Worm (Caenorhabditis elegans) whole organism, young adult: ENCODE data around the gene srh-80.

Source experiments
- B0019.2 ChIP-seq: fragments of 200-800 bp; sonication (Bioruptor generic); conservative IDR thresholded peaks from 2 replicates; pipeline ENCODE4 v1.3.6; 2022; ENCODE audit warnings: missing genetic modification reagents, missing genetic modification characterization, missing compliant biosample characterization
- B0035.1 ChIP-seq: sonication (generic microtip); optimal IDR thresholded peaks from 2 replicates; lab custom pipeline; 2016; ENCODE audit warnings: missing genetic modification characterization, mild to moderate bottlenecking, missing compliant biosample characterization, missing genotype, missing genetic modification reagents
- B0336.3 ChIP-seq: fragments of 200-800 bp; sonication (Bioruptor generic); IDR thresholded peaks from 2 replicates; pipeline ENCODE4 v1.3.6; 2022; ENCODE audit warnings: missing genetic modification characterization, missing compliant biosample characterization
- C06A6.2 ChIP-seq: fragments of 200-800 bp; sonication (Bioruptor generic); conservative IDR thresholded peaks from 2 replicates; pipeline ENCODE4 v1.3.6; 2022; ENCODE audit warnings: missing genetic modification characterization, missing compliant biosample characterization
- F39B2.1 ChIP-seq: fragments of 200-800 bp; sonication (Bioruptor generic); IDR thresholded peaks from 2 replicates; pipeline ENCODE4 v1.3.6; 2022; ENCODE audit warnings: missing genetic modification reagents, missing genetic modification characterization, missing compliant biosample characterization
- F55B11.4 ChIP-seq: sonication (generic microtip); optimal IDR thresholded peaks from 2 replicates; lab custom pipeline; 2016; ENCODE audit warnings: missing compliant biosample characterization, missing genetic modification characterization, borderline replicate concordance; ENCODE audit not compliant: insufficient read depth
- Y53F4B.3 ChIP-seq: fragments of 200-800 bp; sonication (Bioruptor generic); IDR thresholded peaks from 2 replicates; pipeline ENCODE4 v1.3.6; 2022; ENCODE audit warnings: missing genetic modification reagents, missing genetic modification characterization, missing compliant biosample characterization
- akir-1 ChIP-seq: fragments of 200-800 bp; sonication (Bioruptor generic); optimal IDR thresholded peaks from 2 replicates; lab custom pipeline; 2018; ENCODE audit warnings: mild to moderate bottlenecking, missing genetic modification characterization, moderate library complexity, missing compliant biosample characterization
- aptf-2 ChIP-seq: fragments of 200-800 bp; sonication (Bioruptor generic); conservative IDR thresholded peaks from 2 replicates; pipeline ENCODE4 v1.3.6; 2022; ENCODE audit warnings: missing genetic modification reagents, missing genetic modification characterization, missing compliant biosample characterization
- aptf-3 ChIP-seq: fragments of 200-800 bp; sonication (Bioruptor generic); IDR thresholded peaks from 2 replicates; pipeline ENCODE4 v1.3.6; 2022; ENCODE audit warnings: missing genetic modification characterization, missing compliant biosample characterization
- attf-5 ChIP-seq: fragments of 200-800 bp; sonication (Bioruptor generic); optimal IDR thresholded peaks from 2 replicates; lab custom pipeline; 2018; ENCODE audit warnings: mild to moderate bottlenecking, missing genetic modification characterization, missing compliant biosample characterization
- bed-2 ChIP-seq: fragments of 200-800 bp; sonication (Bioruptor generic); IDR thresholded peaks from 2 replicates; pipeline ENCODE4 v1.3.6; 2022; ENCODE audit warnings: missing genetic modification reagents, missing genetic modification characterization, missing compliant biosample characterization
- cebp-1 ChIP-seq, 2 experiments: fragments of 200-800 bp in 1 of 2; sonication (Bioruptor generic) in 1 of 2; sonication (generic microtip) in 1 of 2; IDR thresholded peaks in 1 of 2; optimal IDR thresholded peaks in 1 of 2; 2 replicates each; pipeline versions ENCODE4 v1.3.6 to Lab custom; 2017 to 2022; ENCODE audit warnings: missing compliant biosample characterization in 2 of 2, missing genetic modification characterization in 2 of 2, mild to moderate bottlenecking in 1 of 2, missing genetic modification reagents in 1 of 2, moderate library complexity in 1 of 2
- ceh-100 ChIP-seq: fragments of 200-800 bp; sonication (Bioruptor generic); IDR thresholded peaks from 2 replicates; pipeline ENCODE4 v1.3.6; 2022; ENCODE audit warnings: missing genetic modification reagents, missing genetic modification characterization, missing compliant biosample characterization
- ceh-27 ChIP-seq: fragments of 200-800 bp; sonication (Bioruptor generic); optimal IDR thresholded peaks from 2 replicates; lab custom pipeline; 2018; ENCODE audit warnings: mild to moderate bottlenecking, missing genetic modification characterization, moderate library complexity, missing compliant biosample characterization
- ceh-40 ChIP-seq: fragments of 200-800 bp; sonication (Bioruptor generic); IDR thresholded peaks from 2 replicates; pipeline ENCODE4 v1.3.6; 2022; ENCODE audit warnings: missing genetic modification characterization, missing compliant biosample characterization
- ets-4 ChIP-seq: fragments of 200-800 bp; sonication (Bioruptor generic); optimal IDR thresholded peaks from 2 replicates; lab custom pipeline; 2018; ENCODE audit warnings: mild to moderate bottlenecking, missing genetic modification characterization, missing compliant biosample characterization
- fkh-3 ChIP-seq: sonication (generic microtip); optimal IDR thresholded peaks from 2 replicates; lab custom pipeline; 2016; ENCODE audit warnings: mild to moderate bottlenecking, missing genetic modification characterization, missing compliant biosample characterization
- gei-17 ChIP-seq: fragments of 200-800 bp; sonication (Bioruptor generic); optimal IDR thresholded peaks from 2 replicates; lab custom pipeline; 2018; ENCODE audit warnings: mild to moderate bottlenecking, missing genetic modification characterization, missing compliant biosample characterization
- hmg-1.2 ChIP-seq: fragments of 200-800 bp; sonication (Bioruptor generic); IDR thresholded peaks from 2 replicates; pipeline ENCODE4 v1.3.6; 2022; ENCODE audit warnings: missing genetic modification reagents, missing genetic modification characterization, missing compliant biosample characterization
- hrde-1 ChIP-seq: sonication (generic microtip); optimal IDR thresholded peaks from 2 replicates; lab custom pipeline; 2016; ENCODE audit warnings: missing genetic modification characterization, mild to moderate bottlenecking, missing compliant biosample characterization, moderate library complexity, missing genotype, missing genetic modification reagents, borderline replicate concordance
- lsy-27 ChIP-seq: sonication (generic microtip); optimal IDR thresholded peaks from 2 replicates; lab custom pipeline; 2017; ENCODE audit warnings: missing genetic modification characterization, mild to moderate bottlenecking, missing compliant biosample characterization, antibody characterized with exemption, missing genotype, borderline replicate concordance; ENCODE audit not compliant: insufficient read depth
- madf-6 ChIP-seq: fragments of 200-800 bp; sonication (Bioruptor generic); IDR thresholded peaks from 2 replicates; pipeline ENCODE4 v1.3.6; 2022; ENCODE audit warnings: missing genetic modification reagents, missing genetic modification characterization, missing compliant biosample characterization
- madf-8 ChIP-seq: fragments of 200-800 bp; sonication (Bioruptor generic); conservative IDR thresholded peaks from 2 replicates; pipeline ENCODE4 v1.3.6; 2022; ENCODE audit warnings: missing genetic modification reagents, missing genetic modification characterization, missing compliant biosample characterization
- mcd-1 ChIP-seq: fragments of 200-800 bp; sonication (Bioruptor generic); IDR thresholded peaks from 2 replicates; pipeline ENCODE4 v1.3.6; 2022; ENCODE audit warnings: missing genetic modification reagents, missing genetic modification characterization, missing compliant biosample characterization
- nfyb-1 ChIP-seq: fragments of 200-800 bp; sonication (Bioruptor generic); IDR thresholded peaks from 2 replicates; pipeline ENCODE4 v1.3.6; 2022; ENCODE audit warnings: missing genetic modification reagents, missing genetic modification characterization, missing compliant biosample characterization
- pha-4 ChIP-seq: fragments of 150-350 bp; sonication (generic microtip); optimal IDR thresholded peaks from 2 replicates; lab custom pipeline; 2014; ENCODE audit warnings: missing biosample characterization, missing genetic modification reagents, missing genetic modification characterization
- snpc-1.3 ChIP-seq: sonication (generic microtip); optimal IDR thresholded peaks from 2 replicates; lab custom pipeline; 2017; ENCODE audit warnings: missing genetic modification characterization, mild to moderate bottlenecking, missing compliant biosample characterization, antibody characterized with exemption, moderate library complexity, missing genotype, missing genetic modification reagents; ENCODE audit not compliant: insufficient read depth
- snpc-3.4 ChIP-seq: sonication (generic microtip); optimal IDR thresholded peaks from 2 replicates; lab custom pipeline; 2017; ENCODE audit warnings: missing genetic modification characterization, mild to moderate bottlenecking, missing compliant biosample characterization, antibody characterized with exemption, moderate library complexity, missing genotype, missing genetic modification reagents
- snpc-4 ChIP-seq, 5 experiments: fragments of 150-350 bp in 1 of 5; sonication (generic microtip) in 4 of 5; optimal IDR thresholded peaks; 2 replicates each; lab custom pipeline; 2014 to 2018; ENCODE audit warnings: missing genetic modification characterization in 5 of 5, missing biosample characterization in 3 of 5, antibody characterized with exemption in 2 of 5, mild to moderate bottlenecking in 2 of 5, missing compliant biosample characterization in 2 of 5, missing genotype in 2 of 5, moderate library complexity in 2 of 5, missing genetic modification reagents in 1 of 5
- somi-1 ChIP-seq: fragments of 200-800 bp; sonication (Bioruptor generic); optimal IDR thresholded peaks from 2 replicates; lab custom pipeline; 2018; ENCODE audit warnings: mild to moderate bottlenecking, missing genetic modification characterization, missing compliant biosample characterization
- tbx-9 ChIP-seq: sonication (generic microtip); optimal IDR thresholded peaks from 2 replicates; lab custom pipeline; 2016; ENCODE audit warnings: borderline replicate concordance, missing genetic modification characterization, inconsistent platforms, missing compliant biosample characterization
- tlf-1 ChIP-seq: fragments of 200-800 bp; sonication (Bioruptor generic); optimal IDR thresholded peaks from 2 replicates; lab custom pipeline; 2018; ENCODE audit warnings: mild to moderate bottlenecking, missing genetic modification characterization, missing compliant biosample characterization
- unc-62 ChIP-seq: fragments of 150-350 bp; optimal IDR thresholded peaks from 2 replicates; lab custom pipeline; 2014; ENCODE audit warnings: missing biosample characterization, missing genetic modification reagents, missing genetic modification characterization
- ztf-28 ChIP-seq: fragments of 200-800 bp; sonication (Bioruptor generic); IDR thresholded peaks from 2 replicates; pipeline ENCODE4 v1.3.6; 2022; ENCODE audit warnings: missing genetic modification reagents, missing genetic modification characterization, missing compliant biosample characterization
- ztf-3 ChIP-seq: fragments of 200-800 bp; sonication (Bioruptor generic); optimal IDR thresholded peaks from 2 replicates; lab custom pipeline; 2018; ENCODE audit warnings: mild to moderate bottlenecking, missing genetic modification characterization, missing compliant biosample characterization

srh-80 gene

DNA sequence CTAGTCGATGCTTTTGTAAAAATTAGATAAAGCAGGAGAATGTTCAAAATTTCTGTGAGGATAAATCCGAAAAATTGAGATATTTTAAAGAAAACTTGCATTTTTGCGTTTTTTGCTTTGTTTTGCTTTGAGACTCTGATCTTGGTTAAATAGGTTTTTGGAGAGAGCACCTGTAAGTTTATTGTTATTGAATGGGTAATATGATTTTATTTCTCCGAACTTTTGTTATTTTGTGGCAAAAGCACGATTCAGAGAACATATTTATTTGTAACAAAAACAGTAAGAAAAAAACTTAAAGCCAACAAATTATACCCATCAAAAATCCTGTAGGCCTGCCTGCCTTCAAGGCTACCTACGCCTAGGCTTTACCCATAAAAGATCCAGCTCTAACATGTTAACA is 34.9 kb downstream of the srh-80 start, which contains the start of gene str-121:
TSS of gene str-121 (minus strand) at position 101 of the 400 bp plus-strand sequence.
- TF ChIP-seq F39B2.1 (no peak), pha-4 (tag; lab: Kevin White, UChicago) (no peak), aptf-2 (GFP tag; lab: Robert Waterston, UW) (no peak), tbx-9 (tag; lab: Kevin White, UChicago) (no peak), ceh-100 (GFP tag; lab: Robert Waterston, UW) (no peak), aptf-3 (GFP tag; lab: Robert Waterston, UW) (no peak), somi-1 (no peak), ceh-27 (GFP tag; lab: Kevin White, UChicago) (no peak), unc-62 (no peak), mcd-1 (no peak), C06A6.2 (GFP tag; lab: Robert Waterston, UW) (no peak), cebp-1 (GFP tag; IDR thresholded peaks at IDR 0.05; lab: Robert Waterston, UW) (no peak), cebp-1 (tag; optimal IDR thresholded peaks at IDR 0.05; lab: Kevin White, UChicago) (no peak), B0019.2 (GFP tag; lab: Robert Waterston, UW) (no peak), ztf-28 (GFP tag; lab: Robert Waterston, UW) (no peak)

- TF ChIP-seq hrde-1 (tag; lab: Kevin White, UChicago) (no peak), fkh-3 (no peak), snpc-4 (GFP tag; optimal IDR thresholded peaks at IDR 0.05; lab: Kevin White, UChicago) (no peak), snpc-4 (tag; optimal IDR thresholded peaks at IDR 0.05; lab: Kevin White, UChicago) (no peak), gei-17 (GFP tag; lab: Kevin White, UChicago) (no peak), hmg-1.2 (no peak), F55B11.4 (tag; lab: Kevin White, UChicago) (no peak), B0035.1 (tag; lab: Kevin White, UChicago) (no peak), F39B2.1 (no peak), madf-8 (GFP tag; lab: Robert Waterston, UW) (no peak), ceh-27 (GFP tag; lab: Kevin White, UChicago) (no peak), snpc-1.3 (tag; lab: Kevin White, UChicago) (no peak), ztf-3 (GFP tag; lab: Kevin White, UChicago) (no peak), tlf-1 (GFP tag; lab: Kevin White, UChicago) (no peak), lsy-27 (tag; lab: Kevin White, UChicago) (no peak), ets-4 (no peak), akir-1 (no peak), snpc-3.4 (tag; lab: Kevin White, UChicago) (no peak), unc-62 (no peak), ceh-40 (GFP tag; lab: Robert Waterston, UW) (no peak), madf-6 (GFP tag; lab: Robert Waterston, UW) (no peak)
Observed at ce11 chrV:258730-259129, 39.0 kb downstream of the srh-80 start, which contains the start of gene nhr-204. Gene nhr-204, minus strand, starts transcription at chrV:258830.

- TF ChIP-seq gei-17 (GFP tag; lab: Kevin White, UChicago) (no peak), bed-2 (GFP tag; lab: Robert Waterston, UW) (no peak), B0336.3 (GFP tag; lab: Robert Waterston, UW) (0 out of 2 replicates have a peak, but pooled peaks have one; percentile 19), nfyb-1 (GFP tag; lab: Robert Waterston, UW) (no peak), ztf-28 (GFP tag; lab: Robert Waterston, UW) (no peak), lsy-27 (tag; lab: Kevin White, UChicago) (no peak), Y53F4B.3 (no peak), attf-5 (GFP tag; lab: Kevin White, UChicago) (no peak)
Observed at ce11 chrV:260334-260733, 40.6 kb downstream of the srh-80 start.
